Worm (Caenorhabditis elegans) whole organism, L4 larva: ENCODE measurements around the gene C46F9.5.

ENCODE experiments used
- D1046.2 ChIP-seq: fragments of 200-800 bp; sonication (Bioruptor generic); IDR thresholded peaks from 2 replicates; pipeline ENCODE4 v1.3.6; 2022; ENCODE audit warnings: missing genetic modification characterization, missing compliant biosample characterization
- F44E2.7 ChIP-seq: fragments of 200-800 bp; sonication (Bioruptor generic); IDR thresholded peaks from 2 replicates; pipeline ENCODE4 v2.1.2; 2022; ENCODE audit warnings: missing genetic modification characterization, missing compliant biosample characterization
- R02D3.7 ChIP-seq: fragments of 150-350 bp; sonication (generic microtip); optimal IDR thresholded peaks from 3 replicates; lab custom pipeline; 2014; ENCODE audit warnings: missing biosample characterization, missing genetic modification characterization
- T20F7.1 ChIP-seq: fragments of 200-800 bp; sonication (Bioruptor generic); optimal IDR thresholded peaks from 2 replicates; lab custom pipeline; 2018; ENCODE audit warnings: mild to moderate bottlenecking, missing genetic modification characterization, missing compliant biosample characterization
- ama-1 ChIP-seq: fragments of 150-350 bp; optimal IDR thresholded peaks from 2 replicates; lab custom pipeline; 2014; ENCODE audit warnings: inconsistent platforms, mixed read lengths
- arid-1 ChIP-seq: fragments of 200-800 bp; sonication (Bioruptor generic); conservative IDR thresholded peaks from 2 replicates; pipeline ENCODE4 v1.3.6; 2022; ENCODE audit warnings: missing genetic modification reagents, missing genetic modification characterization, missing compliant biosample characterization
- ceh-62 ChIP-seq: sonication (generic microtip); optimal IDR thresholded peaks from 2 replicates; lab custom pipeline; 2017; ENCODE audit warnings: missing biosample characterization, missing genetic modification characterization
- ceh-82 ChIP-seq: sonication (generic microtip); optimal IDR thresholded peaks from 2 replicates; lab custom pipeline; 2017; ENCODE audit warnings: missing biosample characterization, missing genetic modification characterization
- daf-12 ChIP-seq: fragments of 150-350 bp; optimal IDR thresholded peaks from 2 replicates; lab custom pipeline; 2014; ENCODE audit warnings: missing biosample characterization, missing genetic modification reagents, missing genetic modification characterization
- daf-16 ChIP-seq, 3 experiments: sonication (generic microtip); optimal IDR thresholded peaks; 2 replicates each; lab custom pipeline; 2016 to 2017; ENCODE audit warnings: missing genetic modification characterization in 3 of 3, missing genetic modification reagents in 3 of 3, mild to moderate bottlenecking in 2 of 3, missing compliant biosample characterization in 2 of 3, missing biosample characterization in 1 of 3, moderate library complexity in 1 of 3
- daf-19 ChIP-seq: fragments of 200-800 bp; sonication (Bioruptor generic); conservative IDR thresholded peaks from 2 replicates; pipeline ENCODE4 v1.3.6; 2022; ENCODE audit warnings: missing genetic modification characterization, missing compliant biosample characterization
- dmd-6 ChIP-seq: fragments of 200-800 bp; sonication (Bioruptor generic); IDR thresholded peaks from 2 replicates; pipeline ENCODE4 v1.3.6; 2022; ENCODE audit warnings: missing genetic modification reagents, missing genetic modification characterization, missing compliant biosample characterization
- dpl-1 ChIP-seq: fragments of 150-350 bp; optimal IDR thresholded peaks from 2 replicates; lab custom pipeline; 2014; ENCODE audit warnings: missing biosample characterization, missing genetic modification reagents, missing genetic modification characterization
- duxl-1 ChIP-seq: sonication (generic microtip); optimal IDR thresholded peaks from 2 replicates; lab custom pipeline; 2016; ENCODE audit warnings: mild to moderate bottlenecking, missing genetic modification characterization, moderate library complexity, missing compliant biosample characterization; ENCODE audit not compliant: poor library complexity
- dve-1 ChIP-seq: sonication (generic microtip); optimal IDR thresholded peaks from 2 replicates; lab custom pipeline; 2017; ENCODE audit warnings: antibody characterized with exemption, mild to moderate bottlenecking, missing genetic modification characterization, missing compliant biosample characterization; ENCODE audit not compliant: insufficient read depth
- hif-1 ChIP-seq, 2 experiments: sonication (generic microtip); optimal IDR thresholded peaks; 2 replicates each; lab custom pipeline; 2016 to 2017; ENCODE audit warnings: missing compliant biosample characterization in 2 of 2, missing genetic modification characterization in 2 of 2, missing genetic modification reagents in 2 of 2, missing genotype in 2 of 2, mild to moderate bottlenecking in 1 of 2
- hlh-11 ChIP-seq: fragments of 200-800 bp; sonication (Bioruptor generic); optimal IDR thresholded peaks from 2 replicates; lab custom pipeline; 2018; ENCODE audit warnings: mild to moderate bottlenecking, missing genetic modification characterization, missing compliant biosample characterization
- lin-13 ChIP-seq: fragments of 150-350 bp; optimal IDR thresholded peaks from 2 replicates; lab custom pipeline; 2014; ENCODE audit warnings: missing biosample characterization, missing genetic modification reagents, missing genetic modification characterization
- lin-38 ChIP-seq: fragments of 200-800 bp; sonication (Bioruptor generic); IDR thresholded peaks from 2 replicates; pipeline ENCODE4 v1.3.6; 2022; ENCODE audit warnings: missing genetic modification reagents, missing genetic modification characterization, missing compliant biosample characterization
- madf-5 ChIP-seq, 2 experiments: fragments of 200-800 bp; sonication (Bioruptor generic); IDR thresholded peaks; 2 replicates each; pipeline ENCODE4 v1.3.6; 2022; ENCODE audit warnings: missing compliant biosample characterization in 2 of 2, missing genetic modification characterization in 2 of 2
- mdt-29 ChIP-seq: fragments of 200-800 bp; sonication (Bioruptor generic); IDR thresholded peaks from 2 replicates; pipeline ENCODE4 v1.3.6; 2022; ENCODE audit warnings: missing genetic modification reagents, missing genetic modification characterization, missing compliant biosample characterization
- mep-1 ChIP-seq: fragments of 150-350 bp; sonication (generic microtip); optimal IDR thresholded peaks from 3 replicates; lab custom pipeline; 2014; ENCODE audit warnings: missing biosample characterization, missing genetic modification characterization
- nhr-10 ChIP-seq: fragments of 150-350 bp; optimal IDR thresholded peaks from 2 replicates; lab custom pipeline; 2014; ENCODE audit warnings: missing biosample characterization, missing genetic modification characterization
- nhr-102 ChIP-seq: sonication (generic microtip); optimal IDR thresholded peaks from 2 replicates; lab custom pipeline; 2016; ENCODE audit warnings: mild to moderate bottlenecking, missing genetic modification characterization, moderate library complexity, missing compliant biosample characterization
- pqm-1 ChIP-seq: sonication (generic microtip); optimal IDR thresholded peaks from 2 replicates; lab custom pipeline; 2017; ENCODE audit warnings: missing biosample characterization, missing genetic modification characterization
- sdz-12 ChIP-seq: fragments of 200-800 bp; sonication (Bioruptor generic); optimal IDR thresholded peaks from 2 replicates; lab custom pipeline; 2018; ENCODE audit warnings: mild to moderate bottlenecking, missing genetic modification characterization, missing compliant biosample characterization
- set-16 ChIP-seq: fragments of 200-800 bp; sonication (Bioruptor generic); IDR thresholded peaks from 2 replicates; pipeline ENCODE4 v1.3.6; 2022; ENCODE audit warnings: missing genetic modification reagents, missing genetic modification characterization, missing compliant biosample characterization
- tra-1 ChIP-seq: fragments of 200-800 bp; sonication (Bioruptor generic); IDR thresholded peaks from 2 replicates; pipeline ENCODE4 v1.3.6; 2022; ENCODE audit warnings: missing genetic modification reagents, missing genetic modification characterization, missing compliant biosample characterization
- unc-62 ChIP-seq, 3 experiments: fragments of 150-350 bp in 1 of 3; sonication (generic microtip); optimal IDR thresholded peaks in 2 of 3; peaks in 1 of 3; 1 replicate in 1 of 3; 2 replicates in 2 of 3; lab custom pipeline; 2014 to 2017; ENCODE audit warnings: missing biosample characterization in 3 of 3, missing genetic modification characterization in 3 of 3, missing genetic modification reagents in 3 of 3, missing genotype in 1 of 3
- vab-7 ChIP-seq: fragments of 200-800 bp; sonication (Bioruptor generic); IDR thresholded peaks from 2 replicates; pipeline ENCODE4 v1.3.6; 2022; ENCODE audit warnings: missing genetic modification reagents, missing genetic modification characterization, missing compliant biosample characterization
- zfp-2 ChIP-seq: sonication (generic microtip); optimal IDR thresholded peaks from 2 replicates; lab custom pipeline; 2016; ENCODE audit warnings: mild to moderate bottlenecking, missing genetic modification characterization, missing compliant biosample characterization

The C46F9.5 gene

ce11 chrII:1895762-1896161 lies 384 bp downstream of the C46F9.5 start, which contains the start of gene math-25:
Gene math-25, plus strand, starts transcription at chrII:1896062.
- TF ChIP-seq dmd-6 (GFP tag; lab: Robert Waterston, UW) (no peak), lin-38 (GFP tag; lab: Robert Waterston, UW) (no peak), R02D3.7 (tag; lab: Kevin White, UChicago) (no peak), F44E2.7 (GFP tag; lab: Robert Waterston, UW) (no peak)

- TF ChIP-seq duxl-1 (tag; lab: Kevin White, UChicago) (no peak), daf-16 (GFP tag; optimal IDR thresholded peaks at IDR 0.05; lab: Kevin White, UChicago) (no peak), daf-16 (tag; optimal IDR thresholded peaks at IDR 0.05; lab: Kevin White, UChicago) (peak; percentile 60), pqm-1 (tag; lab: Kevin White, UChicago) (peak; percentile 8), T20F7.1 (GFP tag; lab: Kevin White, UChicago) (no peak), unc-62 (GFP tag; optimal IDR thresholded peaks at IDR 0.05 in 1 of 2; lab: Kevin White, UChicago) (peak in 1 of 2 experiments; percentile 30), unc-62 (tag; optimal IDR thresholded peaks at IDR 0.05; lab: Kevin White, UChicago) (no peak)
Measured at ce11 chrII:1897936-1898335, 2.6 kb downstream of the C46F9.5 start, which contains the start of gene C46F9.6. Gene C46F9.6, plus strand, starts transcription at chrII:1898236.

- TF ChIP-seq daf-19 (GFP tag; lab: Robert Waterston, UW) (no peak), dpl-1 (no peak), hif-1 (tag; optimal IDR thresholded peaks at IDR 0.05; lab: Kevin White, UChicago) (no peak), zfp-2 (tag; lab: Kevin White, UChicago) (no peak), tra-1 (GFP tag; lab: Robert Waterston, UW) (no peak), dve-1 (no peak)
Measured at ce11 chrII:1899934-1900333, 4.6 kb downstream of the C46F9.5 start, which contains the start of gene math-24. Gene math-24, plus strand, starts transcription at chrII:1900234.

ce11 chrII:1901981-1902380 lies 6.6 kb downstream of the C46F9.5 start, which contains the start of gene math-23:
Gene math-23, plus strand, starts transcription at chrII:1902281.
- TF ChIP-seq madf-5 (GFP tag; IDR thresholded peaks at IDR 0.05; lab: Robert Waterston, UW) = no peak

ce11 chrII:1905104-1905503 lies 9.7 kb downstream of the C46F9.5 start, which contains the start of gene math-22:
Gene math-22, plus strand, starts transcription at chrII:1905404.
- peak; percentile 19 for TF ChIP-seq pqm-1 (tag; lab: Kevin White, UChicago)
- no peak for TF ChIP-seq lin-13 (GFP tag; lab: Kevin White, UChicago)

DNA sequence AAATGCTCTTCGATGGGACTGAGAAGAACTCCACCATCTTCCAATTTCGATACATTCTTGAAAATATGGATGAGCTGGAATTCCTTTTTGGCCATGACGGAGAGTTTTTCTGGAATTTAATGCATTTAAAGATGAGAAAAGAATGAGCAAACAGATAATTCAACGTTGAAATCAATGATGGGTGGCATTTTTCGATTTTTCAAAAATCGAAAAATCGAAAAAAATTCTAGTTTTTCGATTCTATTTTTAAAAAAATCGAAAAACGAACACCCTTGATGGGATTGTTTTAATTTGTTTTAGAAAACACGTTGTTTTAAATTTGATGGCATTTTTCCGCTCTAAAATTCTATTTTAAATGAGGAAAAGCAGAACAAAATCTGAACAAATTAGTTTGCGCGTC lies 17.4 kb downstream of the C46F9.5 start, which contains the start of gene math-31:
Gene math-31 (minus strand): TSS at position 101 of the 400 bp plus-strand sequence.
- TF ChIP-seq arid-1 (GFP tag; lab: Robert Waterston, UW) (no peak), daf-12 (tag; lab: Kevin White, UChicago) (no peak), mdt-29 (no peak), hlh-11 (tag; lab: Kevin White, UChicago) (no peak), sdz-12 (no peak), ceh-82 (tag; lab: Kevin White, UChicago) (no peak), vab-7 (GFP tag; lab: Robert Waterston, UW) (no peak), ceh-62 (tag; lab: Kevin White, UChicago) (no peak), mep-1 (tag; lab: Kevin White, UChicago) (no peak), ama-1 (lab: Kevin White, UChicago) (no peak), lin-13 (GFP tag; lab: Kevin White, UChicago) (no peak), nhr-10 (tag; lab: Kevin White, UChicago) (no peak), set-16 (GFP tag; lab: Robert Waterston, UW) (no peak), D1046.2 (GFP tag; lab: Robert Waterston, UW) (no peak), nhr-102 (tag; lab: Kevin White, UChicago) (no peak), unc-62 (GFP tag; optimal IDR thresholded peaks at IDR 0.05 in 1 of 2; lab: Kevin White, UChicago) (no peak), unc-62 (tag; optimal IDR thresholded peaks at IDR 0.05; lab: Kevin White, UChicago) (no peak), pqm-1 (tag; lab: Kevin White, UChicago) (no peak)
